Worm (Caenorhabditis elegans): ENCODE data around the gene grl-6.

Gene grl-6

DNA sequence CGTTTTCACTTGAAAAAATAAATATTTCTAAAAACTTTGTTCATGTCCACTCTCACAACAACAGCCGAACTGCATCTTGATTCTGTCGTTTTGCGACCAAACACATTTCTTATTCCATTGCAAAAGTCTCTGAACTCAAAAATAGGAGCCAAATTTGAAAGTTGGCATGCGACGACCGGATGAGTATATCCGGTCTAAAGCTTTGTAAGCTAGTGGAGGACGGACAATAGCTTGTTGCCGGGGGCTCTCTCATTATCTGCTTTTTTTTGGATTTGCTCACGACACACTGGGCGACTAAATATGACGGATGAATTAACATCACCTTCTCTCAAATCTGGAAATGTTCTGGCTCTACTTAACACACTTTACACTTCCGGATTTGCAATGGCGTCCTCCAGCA lies 11.0 kb upstream of the grl-6 start, which contains the start of gene K04E7.1:
K04E7.1 (plus strand) TSS at position 301 of the 400 bp plus-strand sequence.
- TF ChIP-seq klf-2 (GFP tag; conservative IDR thresholded peaks at IDR 0.05) (no peak), med-1 (GFP tag; optimal IDR thresholded peaks at IDR 0.05; ENCODE audit: insufficient read depth) (no peak), ref-1 (GFP tag; conservative IDR thresholded peaks at IDR 0.05) (no peak), flt-1 (GFP tag; IDR thresholded peaks at IDR 0.05) (no peak), ztf-29 (GFP tag; IDR thresholded peaks at IDR 0.05) (no peak)

DNA sequence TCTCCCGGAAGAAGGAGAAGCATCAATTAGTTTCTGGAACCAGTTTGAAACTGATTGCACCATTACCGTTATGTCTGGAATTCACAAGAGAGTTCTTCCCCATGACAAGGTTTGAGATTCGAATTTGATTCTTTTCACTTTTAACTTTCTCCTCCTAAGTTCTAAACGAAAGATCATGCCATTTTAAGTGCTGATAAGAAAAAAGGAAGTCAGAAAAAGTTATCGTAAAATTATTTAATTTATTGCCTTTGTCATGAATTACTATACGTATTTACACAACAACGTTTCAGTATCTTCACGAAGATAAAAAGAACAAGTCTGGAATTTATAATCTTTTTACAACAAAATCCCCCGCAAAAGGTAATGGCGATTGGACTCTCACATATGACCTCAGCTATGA lies 9.4 kb upstream of the grl-6 start:
- TF ChIP-seq tab-1 (GFP tag; IDR thresholded peaks at IDR 0.05) (no peak), klf-2 (GFP tag; conservative IDR thresholded peaks at IDR 0.05) (no peak), cog-1 (tag; optimal IDR thresholded peaks at IDR 0.05) (no peak), flt-1 (GFP tag; IDR thresholded peaks at IDR 0.05) (no peak), T22C8.4 (GFP tag; IDR thresholded peaks at IDR 0.05) (no peak), med-1 (GFP tag; optimal IDR thresholded peaks at IDR 0.05; ENCODE audit: insufficient read depth) (no peak), ref-1 (GFP tag; conservative IDR thresholded peaks at IDR 0.05) (no peak), ztf-29 (GFP tag; IDR thresholded peaks at IDR 0.05) (no peak), ztf-23 (GFP tag; IDR thresholded peaks at IDR 0.05) (no peak)

ce11 chrX:6458467-6458866 lies 7.7 kb upstream of the grl-6 start:
- no peak for TF ChIP-seq ztf-29 (GFP tag; IDR thresholded peaks at IDR 0.05)
- TF ChIP-seq ref-1 (GFP tag; conservative IDR thresholded peaks at IDR 0.05) = no peak
- TF ChIP-seq ztf-23 (GFP tag; IDR thresholded peaks at IDR 0.05) = no peak
- no peak for TF ChIP-seq T22C8.4 (GFP tag; IDR thresholded peaks at IDR 0.05)
- TF ChIP-seq med-1 (GFP tag; optimal IDR thresholded peaks at IDR 0.05; ENCODE audit: insufficient read depth) = no peak
- no peak for TF ChIP-seq tab-1 (GFP tag; IDR thresholded peaks at IDR 0.05)
- no peak for TF ChIP-seq klf-2 (GFP tag; conservative IDR thresholded peaks at IDR 0.05)

DNA sequence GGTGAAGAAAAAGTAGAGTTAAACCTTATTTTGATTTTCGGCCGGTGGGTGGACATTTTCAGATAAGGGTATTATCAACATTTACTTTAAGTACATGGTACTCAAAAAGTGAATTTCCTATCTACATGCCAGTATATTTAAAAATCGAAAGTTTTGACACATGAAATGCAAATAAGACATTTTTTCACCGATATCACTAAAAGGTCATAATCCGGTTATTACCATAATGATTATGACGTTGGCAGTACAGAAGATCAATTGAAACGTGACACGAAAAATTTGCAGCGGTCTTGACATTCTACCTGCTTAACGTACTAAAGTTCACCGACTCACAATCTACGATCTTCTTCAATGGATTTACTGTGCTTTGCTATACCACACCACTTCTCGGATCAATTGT lies 7.3 kb upstream of the grl-6 start:
- no peak for TF ChIP-seq klf-2 (GFP tag; conservative IDR thresholded peaks at IDR 0.05)
- no peak for TF ChIP-seq T22C8.4 (GFP tag; IDR thresholded peaks at IDR 0.05)
- no peak for TF ChIP-seq med-1 (GFP tag; optimal IDR thresholded peaks at IDR 0.05; ENCODE audit: insufficient read depth)
- no peak for TF ChIP-seq ref-1 (GFP tag; conservative IDR thresholded peaks at IDR 0.05)
- TF ChIP-seq ztf-23 (GFP tag; IDR thresholded peaks at IDR 0.05) = no peak
- no peak for TF ChIP-seq ztf-29 (GFP tag; IDR thresholded peaks at IDR 0.05)
- TF ChIP-seq flt-1 (GFP tag; IDR thresholded peaks at IDR 0.05) = no peak
- no peak for TF ChIP-seq tab-1 (GFP tag; IDR thresholded peaks at IDR 0.05)
- TF ChIP-seq cog-1 (tag; optimal IDR thresholded peaks at IDR 0.05) = no peak

DNA sequence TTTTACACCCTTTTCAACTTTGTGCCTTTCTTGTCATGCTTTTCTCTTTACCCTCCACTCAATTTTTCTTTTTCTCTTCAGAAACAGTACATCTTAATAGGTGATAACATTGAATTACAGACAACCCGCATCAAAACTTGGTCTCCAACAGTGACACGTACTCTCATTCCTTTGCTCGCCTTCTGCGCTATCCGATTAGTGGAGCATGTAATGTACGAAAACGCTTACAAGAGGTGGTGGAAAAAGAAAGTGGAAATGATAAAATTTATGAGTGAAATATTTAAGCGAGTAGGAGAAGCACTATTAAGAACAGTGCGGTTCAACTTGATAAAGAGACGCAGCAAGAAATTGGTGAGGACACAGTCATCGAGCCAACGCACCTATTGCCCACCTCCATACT lies 5.8 kb upstream of the grl-6 start, which contains the start of gene pept-1:
pept-1 (plus strand) TSS at position 306 of the 400 bp plus-strand sequence.
- TF ChIP-seq med-1 (GFP tag; optimal IDR thresholded peaks at IDR 0.05; ENCODE audit: insufficient read depth) = no peak
- TF ChIP-seq cog-1 (tag; optimal IDR thresholded peaks at IDR 0.05) = no peak
- TF ChIP-seq ref-1 (GFP tag; conservative IDR thresholded peaks at IDR 0.05) = no peak
- no peak for TF ChIP-seq flt-1 (GFP tag; IDR thresholded peaks at IDR 0.05)
- TF ChIP-seq ztf-23 (GFP tag; IDR thresholded peaks at IDR 0.05) = no peak
- no peak for TF ChIP-seq tab-1 (GFP tag; IDR thresholded peaks at IDR 0.05)
- no peak for TF ChIP-seq ztf-29 (GFP tag; IDR thresholded peaks at IDR 0.05)
- no peak for TF ChIP-seq T22C8.4 (GFP tag; IDR thresholded peaks at IDR 0.05)

ce11 chrX:6455157-6455556 lies 4.4 kb upstream of the grl-6 start, which contains the start of gene nas-33:
nas-33 (minus strand) TSS chrX:6455257.
- TF ChIP-seq tab-1 (GFP tag; IDR thresholded peaks at IDR 0.05) (no peak), med-1 (GFP tag; optimal IDR thresholded peaks at IDR 0.05; ENCODE audit: insufficient read depth) (no peak), T22C8.4 (GFP tag; IDR thresholded peaks at IDR 0.05) (no peak), ztf-29 (GFP tag; IDR thresholded peaks at IDR 0.05) (no peak), flt-1 (GFP tag; IDR thresholded peaks at IDR 0.05) (no peak), ztf-23 (GFP tag; IDR thresholded peaks at IDR 0.05) (no peak), cog-1 (tag; optimal IDR thresholded peaks at IDR 0.05) (no peak), ref-1 (GFP tag; conservative IDR thresholded peaks at IDR 0.05) (no peak), klf-2 (GFP tag; conservative IDR thresholded peaks at IDR 0.05) (no peak)

- no peak for TF ChIP-seq T22C8.4 (GFP tag; IDR thresholded peaks at IDR 0.05)
- no peak for TF ChIP-seq ztf-23 (GFP tag; IDR thresholded peaks at IDR 0.05)
- TF ChIP-seq flt-1 (GFP tag; IDR thresholded peaks at IDR 0.05) = no peak
- no peak for TF ChIP-seq ztf-29 (GFP tag; IDR thresholded peaks at IDR 0.05)
- TF ChIP-seq tab-1 (GFP tag; IDR thresholded peaks at IDR 0.05) = no peak
- TF ChIP-seq ref-1 (GFP tag; conservative IDR thresholded peaks at IDR 0.05) = no peak
- TF ChIP-seq klf-2 (GFP tag; conservative IDR thresholded peaks at IDR 0.05) = no peak
- no peak for TF ChIP-seq med-1 (GFP tag; optimal IDR thresholded peaks at IDR 0.05; ENCODE audit: insufficient read depth)
- TF ChIP-seq cog-1 (tag; optimal IDR thresholded peaks at IDR 0.05) = no peak
Measured at ce11 chrX:6448866-6449400, 1.8 kb downstream of the grl-6 start, which contains the start of gene fah-1. fah-1 (minus strand) TSS chrX:6448916.

DNA sequence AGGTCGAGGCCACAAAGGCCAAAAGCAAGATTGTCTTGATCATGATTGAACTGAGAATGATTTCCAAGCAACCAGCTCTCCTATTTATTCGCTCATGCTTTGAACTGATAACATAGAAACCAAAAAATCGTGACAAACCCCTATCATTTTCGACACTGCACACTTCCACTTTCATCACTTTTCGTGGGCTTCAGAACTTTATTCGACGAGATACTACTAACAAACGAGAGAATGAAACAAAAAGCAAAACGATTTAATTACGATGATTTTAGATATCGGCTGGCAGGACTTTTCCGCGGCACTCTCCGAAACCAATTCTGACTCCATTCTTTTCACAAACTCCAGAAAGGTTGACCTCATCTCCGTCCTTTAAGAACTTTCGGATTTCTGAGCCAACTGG lies 4.2 kb downstream of the grl-6 start, which contains the start of gene asp-14:
asp-14 (minus strand) TSS at position 101 of the 400 bp plus-strand sequence.
- TF ChIP-seq tab-1 (GFP tag; IDR thresholded peaks at IDR 0.05) (no peak), cog-1 (tag; optimal IDR thresholded peaks at IDR 0.05) (no peak), ztf-23 (GFP tag; IDR thresholded peaks at IDR 0.05) (no peak), ztf-29 (GFP tag; IDR thresholded peaks at IDR 0.05) (no peak), flt-1 (GFP tag; IDR thresholded peaks at IDR 0.05) (no peak), med-1 (GFP tag; optimal IDR thresholded peaks at IDR 0.05; ENCODE audit: insufficient read depth) (no peak), T22C8.4 (GFP tag; IDR thresholded peaks at IDR 0.05) (no peak), klf-2 (GFP tag; conservative IDR thresholded peaks at IDR 0.05) (no peak), ref-1 (GFP tag; conservative IDR thresholded peaks at IDR 0.05) (no peak)

DNA sequence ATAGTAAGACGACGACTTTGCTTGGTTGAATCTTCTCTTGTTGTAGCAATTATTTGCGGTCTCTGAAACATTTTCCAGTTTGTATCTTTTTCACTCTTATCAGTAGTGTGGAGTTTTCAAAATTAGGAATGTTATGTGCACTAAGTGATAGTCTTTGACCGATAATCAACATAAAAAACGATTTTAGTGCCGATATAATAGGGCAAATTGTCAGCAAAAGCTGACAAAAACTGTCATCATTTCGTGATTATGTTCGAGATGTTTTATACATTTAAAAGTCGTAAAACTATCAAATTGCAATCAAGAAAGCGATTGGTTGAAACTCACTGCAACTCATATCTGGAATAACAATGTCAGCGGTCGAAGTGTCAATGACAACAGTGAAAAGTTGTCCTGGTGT lies 5.5 kb downstream of the grl-6 start:
- TF ChIP-seq tab-1 (GFP tag; IDR thresholded peaks at IDR 0.05) = no peak
- no peak for TF ChIP-seq ztf-23 (GFP tag; IDR thresholded peaks at IDR 0.05)
- TF ChIP-seq ztf-29 (GFP tag; IDR thresholded peaks at IDR 0.05) = no peak
- TF ChIP-seq ref-1 (GFP tag; conservative IDR thresholded peaks at IDR 0.05) = no peak
- no peak for TF ChIP-seq med-1 (GFP tag; optimal IDR thresholded peaks at IDR 0.05; ENCODE audit: insufficient read depth)
- TF ChIP-seq cog-1 (tag; optimal IDR thresholded peaks at IDR 0.05) = no peak
- no peak for TF ChIP-seq klf-2 (GFP tag; conservative IDR thresholded peaks at IDR 0.05)
- TF ChIP-seq T22C8.4 (GFP tag; IDR thresholded peaks at IDR 0.05) = no peak

Measured in whole organism, midembryonic.